Worm (Caenorhabditis elegans): ENCODE results near the gene F56A11.5.

The F56A11.5 gene

ce11 chrIV:613155-613554, 42.5 kb upstream of the F56A11.5 start:
- TF ChIP-seq ets-4 (tag; optimal IDR thresholded peaks at IDR 0.05) (no peak), nfya-1 (tag; optimal IDR thresholded peaks at IDR 0.05) (peak; percentile 97), K09A11.1 (tag; optimal IDR thresholded peaks at IDR 0.05; ENCODE audit: insufficient read depth) (no peak), F13H6.1 (tag; optimal IDR thresholded peaks at IDR 0.05) (no peak)

DNA sequence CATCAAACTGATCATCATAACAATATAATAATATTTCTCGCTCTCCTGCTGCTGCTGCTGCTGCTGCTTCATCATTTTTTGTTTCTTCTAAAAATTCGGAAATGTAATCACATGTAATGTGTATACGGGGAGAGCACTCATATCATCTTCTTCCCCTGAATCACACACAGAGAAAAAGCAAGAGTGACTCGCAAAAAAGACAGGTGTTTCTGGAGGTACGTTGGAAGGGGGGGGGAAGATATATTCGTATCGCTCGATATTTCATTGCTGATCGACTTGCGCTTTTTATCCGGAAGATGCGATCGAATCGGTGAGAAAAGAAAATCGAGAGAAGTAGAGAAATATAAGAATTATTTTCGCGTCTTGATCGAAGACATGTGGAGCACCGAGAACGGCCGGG, 37.0 kb upstream of the F56A11.5 start:
- TF ChIP-seq rnt-1 (tag; optimal IDR thresholded peaks at IDR 0.05) (peak; percentile 22), ceh-18 (tag; optimal IDR thresholded peaks at IDR 0.05) (peak; percentile 74), ceh-22 (tag; optimal IDR thresholded peaks at IDR 0.05) (no peak), nfya-1 (tag; optimal IDR thresholded peaks at IDR 0.05) (peak; percentile 41)

DNA sequence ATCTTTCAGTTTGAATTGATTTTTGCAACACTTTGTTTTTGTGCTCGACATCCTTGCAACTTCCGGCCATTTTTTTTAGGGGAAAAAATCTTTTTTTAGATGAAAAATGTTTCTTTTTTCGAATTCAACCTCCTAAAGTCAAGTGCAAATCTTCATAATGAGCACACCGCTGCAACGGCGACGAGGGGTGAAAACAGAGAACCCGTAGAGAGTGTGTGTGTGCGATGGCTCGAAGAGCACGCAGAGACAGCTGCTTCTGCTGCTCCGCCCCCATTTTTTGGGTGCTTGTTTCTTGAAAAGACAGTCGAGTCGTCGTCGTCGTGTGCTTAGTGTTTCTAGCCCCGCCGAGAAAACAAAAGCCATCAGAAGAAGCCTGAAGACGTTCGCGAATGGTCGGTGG, 35.4 kb upstream of the F56A11.5 start, which contains the start of gene inx-18:
Gene inx-18, plus strand, starts transcription at position 301 of the 400 bp plus-strand sequence.
- TF ChIP-seq madf-2 (tag; optimal IDR thresholded peaks at IDR 0.05) (no peak), rnt-1 (tag; optimal IDR thresholded peaks at IDR 0.05) (no peak), pqm-1 (tag; optimal IDR thresholded peaks at IDR 0.05) (no peak), ceh-6 (GFP tag; optimal IDR thresholded peaks at IDR 0.05) (no peak), ceh-22 (tag; optimal IDR thresholded peaks at IDR 0.05) (no peak), ceh-9 (tag; optimal IDR thresholded peaks at IDR 0.05) (no peak), fkh-6 (tag; optimal IDR thresholded peaks at IDR 0.05) (no peak), F13H6.1 (tag; optimal IDR thresholded peaks at IDR 0.05) (no peak), eyg-1 (tag; optimal IDR thresholded peaks at IDR 0.05) (no peak), ceh-48 (tag; optimal IDR thresholded peaks at IDR 0.05) (no peak), unc-42 (tag; optimal IDR thresholded peaks at IDR 0.05) (no peak), nhr-11 (tag; optimal IDR thresholded peaks at IDR 0.05) (no peak), pag-3 (tag; optimal IDR thresholded peaks at IDR 0.05; ENCODE audit: borderline replicate concordance) (no peak), K02D7.2 (tag; optimal IDR thresholded peaks at IDR 0.05) (no peak), ceh-24 (tag; optimal IDR thresholded peaks at IDR 0.05) (no peak), pat-9 (tag; optimal IDR thresholded peaks at IDR 0.05) (no peak), tbx-2 (tag; optimal IDR thresholded peaks at IDR 0.05) (no peak), hlh-30 (tag; optimal IDR thresholded peaks at IDR 0.05; ENCODE audit: insufficient read depth) (no peak), sdc-2 (tag; optimal IDR thresholded peaks at IDR 0.05) (no peak), unc-55 (GFP tag; optimal IDR thresholded peaks at IDR 0.05) (no peak)

DNA sequence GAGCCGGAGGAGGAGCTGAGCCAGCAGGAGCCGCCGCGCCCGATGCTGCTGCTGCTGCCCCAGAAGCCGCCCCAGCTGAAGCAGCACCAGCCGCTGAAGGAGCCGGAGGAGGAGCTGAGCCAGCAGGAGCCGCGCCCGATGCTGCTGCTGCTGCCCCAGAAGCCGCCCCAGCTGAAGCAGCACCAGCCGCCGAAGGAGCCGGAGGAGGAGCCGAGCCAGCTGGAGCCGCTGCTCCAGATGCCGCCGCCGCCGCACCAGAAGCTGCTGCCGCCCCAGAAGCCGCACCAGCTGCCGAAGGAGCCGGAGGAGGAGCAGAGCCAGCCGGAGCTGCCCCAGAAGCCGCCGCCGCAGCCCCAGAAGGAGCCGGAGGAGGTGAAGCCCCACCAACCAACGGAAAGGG, 34.8 kb upstream of the F56A11.5 start:
- no peak for TF ChIP-seq tbx-2 (tag; optimal IDR thresholded peaks at IDR 0.05)
- no peak for TF ChIP-seq hlh-13 (GFP tag; optimal IDR thresholded peaks at IDR 0.05)
- no peak for TF ChIP-seq dve-1 (tag; optimal IDR thresholded peaks at IDR 0.05)
- TF ChIP-seq ceh-34 (tag; optimal IDR thresholded peaks at IDR 0.05), result no peak
- TF ChIP-seq ttx-3 (tag; optimal IDR thresholded peaks at IDR 0.05), result no peak
- no peak for TF ChIP-seq Y22D7AL.16 (tag; optimal IDR thresholded peaks at IDR 0.05)
- TF ChIP-seq ceh-2 (tag; optimal IDR thresholded peaks at IDR 0.05), result no peak
- TF ChIP-seq ahr-1 (tag; optimal IDR thresholded peaks at IDR 0.05), result no peak
- no peak for TF ChIP-seq unc-86 (tag; optimal IDR thresholded peaks at IDR 0.05)
- TF ChIP-seq fax-1 (tag; optimal IDR thresholded peaks at IDR 0.05), result no peak
- no peak for TF ChIP-seq rnt-1 (tag; optimal IDR thresholded peaks at IDR 0.05)
- no peak for TF ChIP-seq ceh-30 (tag; optimal IDR thresholded peaks at IDR 0.05)
- no peak for TF ChIP-seq che-1 (tag; optimal IDR thresholded peaks at IDR 0.05)
- TF ChIP-seq sox-2 (GFP tag; IDR thresholded peaks at IDR 0.05), result no peak
- TF ChIP-seq sox-4 (tag; optimal IDR thresholded peaks at IDR 0.05), result no peak
- no peak for TF ChIP-seq npax-4 (tag; optimal IDR thresholded peaks at IDR 0.05)

All from whole organism, late embryonic.